Worm (Caenorhabditis elegans) whole organism, L4 larva: ENCODE measurements around the gene Y22D7AL.10.

Experiments used
- F49E8.2 ChIP-seq: sonication (generic microtip); optimal IDR thresholded peaks from 2 replicates; lab custom pipeline; 2016; ENCODE audit warnings: missing compliant biosample characterization, mild to moderate bottlenecking, missing genetic modification characterization, borderline replicate concordance
- T20F7.1 ChIP-seq: fragments of 200-800 bp; sonication (Bioruptor generic); optimal IDR thresholded peaks from 2 replicates; lab custom pipeline; 2018; ENCODE audit warnings: mild to moderate bottlenecking, missing genetic modification characterization, missing compliant biosample characterization
- Y105C5A.15 ChIP-seq: fragments of 200-800 bp; sonication (Bioruptor generic); IDR thresholded peaks from 2 replicates; pipeline ENCODE4 v1.3.6; 2022; ENCODE audit warnings: missing genetic modification characterization, missing compliant biosample characterization
- Y48G9A.11 ChIP-seq: fragments of 200-800 bp; sonication (Bioruptor generic); IDR thresholded peaks from 2 replicates; pipeline ENCODE4 v1.3.6; 2022; ENCODE audit warnings: missing genetic modification reagents, missing genetic modification characterization, missing compliant biosample characterization
- aha-1 ChIP-seq: fragments of 150-350 bp; peaks from one replicate; lab custom pipeline; 2014; ENCODE audit warnings: missing biosample characterization, missing genetic modification characterization
- aly-2 ChIP-seq: sonication (generic microtip); optimal IDR thresholded peaks from 2 replicates; lab custom pipeline; 2018; ENCODE audit warnings: missing biosample characterization, missing genetic modification characterization
- arid-1 ChIP-seq: fragments of 200-800 bp; sonication (Bioruptor generic); conservative IDR thresholded peaks from 2 replicates; pipeline ENCODE4 v1.3.6; 2022; ENCODE audit warnings: missing genetic modification reagents, missing genetic modification characterization, missing compliant biosample characterization
- ceh-20 ChIP-seq: fragments of 200-800 bp; sonication (Bioruptor generic); IDR thresholded peaks from 2 replicates; pipeline ENCODE4 v1.3.6; 2022; ENCODE audit warnings: missing genetic modification reagents, missing genetic modification characterization, missing compliant biosample characterization
- ctbp-1 ChIP-seq: fragments of 200-800 bp; sonication (Bioruptor generic); IDR thresholded peaks from 2 replicates; pipeline ENCODE4 v1.3.6; 2022; ENCODE audit warnings: missing genetic modification reagents, missing genetic modification characterization, missing compliant biosample characterization
- daf-16 ChIP-seq, 3 experiments: sonication (generic microtip); optimal IDR thresholded peaks; 2 replicates each; lab custom pipeline; 2016 to 2017; ENCODE audit warnings: missing genetic modification characterization in 3 of 3, missing genetic modification reagents in 3 of 3, mild to moderate bottlenecking in 2 of 3, missing compliant biosample characterization in 2 of 3, missing biosample characterization in 1 of 3, moderate library complexity in 1 of 3
- daf-19 ChIP-seq: fragments of 200-800 bp; sonication (Bioruptor generic); conservative IDR thresholded peaks from 2 replicates; pipeline ENCODE4 v1.3.6; 2022; ENCODE audit warnings: missing genetic modification characterization, missing compliant biosample characterization
- dmd-6 ChIP-seq: fragments of 200-800 bp; sonication (Bioruptor generic); IDR thresholded peaks from 2 replicates; pipeline ENCODE4 v1.3.6; 2022; ENCODE audit warnings: missing genetic modification reagents, missing genetic modification characterization, missing compliant biosample characterization
- dmd-8 ChIP-seq: fragments of 200-800 bp; sonication (Bioruptor generic); IDR thresholded peaks from 2 replicates; pipeline ENCODE4 v1.3.6; 2022; ENCODE audit warnings: missing genetic modification characterization, missing compliant biosample characterization
- dmd-9 ChIP-seq: fragments of 200-800 bp; sonication (Bioruptor generic); IDR thresholded peaks from 2 replicates; pipeline ENCODE4 v1.3.6; 2022; ENCODE audit warnings: missing genetic modification reagents, missing genetic modification characterization, missing compliant biosample characterization
- duxl-1 ChIP-seq: sonication (generic microtip); optimal IDR thresholded peaks from 2 replicates; lab custom pipeline; 2016; ENCODE audit warnings: mild to moderate bottlenecking, missing genetic modification characterization, moderate library complexity, missing compliant biosample characterization; ENCODE audit not compliant: poor library complexity
- dve-1 ChIP-seq: sonication (generic microtip); optimal IDR thresholded peaks from 2 replicates; lab custom pipeline; 2017; ENCODE audit warnings: antibody characterized with exemption, mild to moderate bottlenecking, missing genetic modification characterization, missing compliant biosample characterization; ENCODE audit not compliant: insufficient read depth
- egl-27 ChIP-seq: sonication (generic microtip); optimal IDR thresholded peaks from 3 replicates; lab custom pipeline; 2017; ENCODE audit warnings: missing biosample characterization, missing genetic modification reagents, missing genetic modification characterization
- egl-43 ChIP-seq: fragments of 200-800 bp; sonication (Bioruptor generic); IDR thresholded peaks from 2 replicates; pipeline ENCODE4 v1.3.6; 2022; ENCODE audit warnings: missing genetic modification reagents, missing genetic modification characterization, missing compliant biosample characterization
- gei-8 ChIP-seq: fragments of 200-800 bp; sonication (Bioruptor generic); optimal IDR thresholded peaks from 2 replicates; lab custom pipeline; 2018; ENCODE audit warnings: mild to moderate bottlenecking, missing genetic modification characterization, missing compliant biosample characterization
- hif-1 ChIP-seq, 2 experiments: sonication (generic microtip); optimal IDR thresholded peaks; 2 replicates each; lab custom pipeline; 2016 to 2017; ENCODE audit warnings: missing compliant biosample characterization in 2 of 2, missing genetic modification characterization in 2 of 2, missing genetic modification reagents in 2 of 2, missing genotype in 2 of 2, mild to moderate bottlenecking in 1 of 2
- hlh-11 ChIP-seq: fragments of 200-800 bp; sonication (Bioruptor generic); optimal IDR thresholded peaks from 2 replicates; lab custom pipeline; 2018; ENCODE audit warnings: mild to moderate bottlenecking, missing genetic modification characterization, missing compliant biosample characterization
- hmg-1.1 ChIP-seq: fragments of 200-800 bp; sonication (Bioruptor generic); IDR thresholded peaks from 2 replicates; pipeline ENCODE4 v1.3.6; 2022; ENCODE audit warnings: missing genetic modification reagents, missing genetic modification characterization, missing compliant biosample characterization
- jun-1 ChIP-seq: fragments of 150-350 bp; optimal IDR thresholded peaks from 2 replicates; lab custom pipeline; 2014; ENCODE audit warnings: missing biosample characterization, missing genetic modification reagents, missing genetic modification characterization
- lin-13 ChIP-seq: fragments of 150-350 bp; optimal IDR thresholded peaks from 2 replicates; lab custom pipeline; 2014; ENCODE audit warnings: missing biosample characterization, missing genetic modification reagents, missing genetic modification characterization
- lin-29 ChIP-seq: fragments of 200-800 bp; sonication (Bioruptor generic); IDR thresholded peaks from 2 replicates; pipeline ENCODE4 v1.3.6; 2022; ENCODE audit warnings: missing genetic modification reagents, missing genetic modification characterization, missing compliant biosample characterization
- lin-38 ChIP-seq: fragments of 200-800 bp; sonication (Bioruptor generic); IDR thresholded peaks from 2 replicates; pipeline ENCODE4 v1.3.6; 2022; ENCODE audit warnings: missing genetic modification reagents, missing genetic modification characterization, missing compliant biosample characterization
- lsy-2 ChIP-seq, 2 experiments: fragments of 150-350 bp in 1 of 2; sonication (generic microtip) in 1 of 2; optimal IDR thresholded peaks; 2 replicates each; lab custom pipeline; 2014 to 2017; ENCODE audit warnings: missing biosample characterization in 2 of 2, missing genetic modification characterization in 2 of 2
- madf-5 ChIP-seq, 2 experiments: fragments of 200-800 bp; sonication (Bioruptor generic); IDR thresholded peaks; 2 replicates each; pipeline ENCODE4 v1.3.6; 2022; ENCODE audit warnings: missing compliant biosample characterization in 2 of 2, missing genetic modification characterization in 2 of 2
- madf-9 ChIP-seq: fragments of 200-800 bp; sonication (Bioruptor generic); conservative IDR thresholded peaks from 2 replicates; pipeline ENCODE4 v1.3.6; 2022; ENCODE audit warnings: missing genetic modification reagents, missing genetic modification characterization, missing compliant biosample characterization
- mdt-29 ChIP-seq: fragments of 200-800 bp; sonication (Bioruptor generic); IDR thresholded peaks from 2 replicates; pipeline ENCODE4 v1.3.6; 2022; ENCODE audit warnings: missing genetic modification reagents, missing genetic modification characterization, missing compliant biosample characterization
- mes-2 ChIP-seq: sonication (generic microtip); optimal IDR thresholded peaks from 2 replicates; lab custom pipeline; 2016; ENCODE audit warnings: missing genotype, mild to moderate bottlenecking, missing genetic modification characterization, missing compliant biosample characterization; ENCODE audit not compliant: poor library complexity, severe bottlenecking
- nhr-10 ChIP-seq: fragments of 150-350 bp; optimal IDR thresholded peaks from 2 replicates; lab custom pipeline; 2014; ENCODE audit warnings: missing biosample characterization, missing genetic modification characterization
- nhr-28 ChIP-seq: fragments of 150-350 bp; optimal IDR thresholded peaks from 2 replicates; lab custom pipeline; 2014; ENCODE audit warnings: missing biosample characterization, missing genetic modification characterization
- nhr-42 ChIP-seq: fragments of 200-800 bp; sonication (Bioruptor generic); IDR thresholded peaks from 2 replicates; pipeline ENCODE4 v1.3.6; 2022; ENCODE audit warnings: missing genetic modification characterization, missing compliant biosample characterization
- nhr-6 ChIP-seq: fragments of 150-350 bp; optimal IDR thresholded peaks from 2 replicates; lab custom pipeline; 2014; ENCODE audit warnings: missing biosample characterization, missing genetic modification characterization
- pha-4 ChIP-seq, 2 experiments: fragments of 150-350 bp in 1 of 2; fragments of 200-800 bp in 1 of 2; sonication (Bioruptor generic) in 1 of 2; IDR thresholded peaks in 1 of 2; optimal IDR thresholded peaks in 1 of 2; 2 replicates each; pipeline versions ENCODE4 v1.3.6 to Lab custom; 2014 to 2022; ENCODE audit warnings: missing genetic modification characterization in 2 of 2, missing genetic modification reagents in 2 of 2, missing biosample characterization in 1 of 2, missing compliant biosample characterization in 1 of 2
- pqm-1 ChIP-seq: sonication (generic microtip); optimal IDR thresholded peaks from 2 replicates; lab custom pipeline; 2017; ENCODE audit warnings: missing biosample characterization, missing genetic modification characterization
- set-16 ChIP-seq: fragments of 200-800 bp; sonication (Bioruptor generic); IDR thresholded peaks from 2 replicates; pipeline ENCODE4 v1.3.6; 2022; ENCODE audit warnings: missing genetic modification reagents, missing genetic modification characterization, missing compliant biosample characterization
- spr-3 ChIP-seq: fragments of 200-800 bp; sonication (Bioruptor generic); optimal IDR thresholded peaks from 2 replicates; lab custom pipeline; 2018; ENCODE audit warnings: mild to moderate bottlenecking, missing genetic modification characterization, missing compliant biosample characterization
- tra-1 ChIP-seq: fragments of 200-800 bp; sonication (Bioruptor generic); IDR thresholded peaks from 2 replicates; pipeline ENCODE4 v1.3.6; 2022; ENCODE audit warnings: missing genetic modification reagents, missing genetic modification characterization, missing compliant biosample characterization
- unc-130 ChIP-seq: sonication (generic microtip); optimal IDR thresholded peaks from 2 replicates; lab custom pipeline; 2016; ENCODE audit warnings: missing genetic modification reagents, missing genetic modification characterization, missing compliant biosample characterization
- unc-39 ChIP-seq: sonication (generic microtip); optimal IDR thresholded peaks from 2 replicates; lab custom pipeline; 2017; ENCODE audit warnings: missing biosample characterization, missing genetic modification characterization
- vab-7 ChIP-seq: fragments of 200-800 bp; sonication (Bioruptor generic); IDR thresholded peaks from 2 replicates; pipeline ENCODE4 v1.3.6; 2022; ENCODE audit warnings: missing genetic modification reagents, missing genetic modification characterization, missing compliant biosample characterization
- zfp-3 ChIP-seq: fragments of 200-800 bp; sonication (Bioruptor generic); conservative IDR thresholded peaks from 2 replicates; pipeline ENCODE4 v1.3.6; 2022; ENCODE audit warnings: missing genetic modification reagents, missing genetic modification characterization, missing compliant biosample characterization
- zip-11 ChIP-seq: fragments of 200-800 bp; sonication (Bioruptor generic); IDR thresholded peaks from 2 replicates; pipeline ENCODE4 v1.3.6; 2022; ENCODE audit warnings: missing genetic modification characterization, missing compliant biosample characterization
- ztf-11 ChIP-seq: fragments of 150-350 bp; optimal IDR thresholded peaks from 2 replicates; lab custom pipeline; 2014; ENCODE audit warnings: missing biosample characterization, missing genetic modification characterization

The Y22D7AL.10 gene

ce11 chrIII:1625660-1626275 is 7.0 kb upstream of the Y22D7AL.10 start (continued):
- TF ChIP-seq dmd-9 (GFP tag; lab: Robert Waterston, UW), result 0 out of 2 replicates have a peak, but pooled peaks have one; percentile 47
- TF ChIP-seq vab-7, result peak; percentile 43; the same call in 1 of the 2 replicates
- TF ChIP-seq egl-27 (tag; lab: Kevin White, UChicago), result no peak
- no peak for TF ChIP-seq gei-8 (GFP tag; lab: Kevin White, UChicago)

- TF ChIP-seq zip-11 (GFP tag; lab: Robert Waterston, UW) (no peak), Y105C5A.15 (GFP tag; lab: Robert Waterston, UW) (no peak), ceh-20 (no peak), daf-19 (GFP tag; lab: Robert Waterston, UW) (no peak), lin-29 (GFP tag; lab: Robert Waterston, UW) (no peak), tra-1 (GFP tag; lab: Robert Waterston, UW) (no peak), daf-16 (GFP tag; optimal IDR thresholded peaks at IDR 0.05; lab: Kevin White, UChicago) (no peak), daf-16 (tag; optimal IDR thresholded peaks at IDR 0.05; lab: Kevin White, UChicago) (peak; percentile 56), zfp-3 (no peak), dmd-9 (GFP tag; lab: Robert Waterston, UW) (no peak), lin-13 (GFP tag; lab: Kevin White, UChicago) (no peak), madf-5 (GFP tag; IDR thresholded peaks at IDR 0.05; lab: Robert Waterston, UW) (no peak), mdt-29 (GFP tag; lab: Robert Waterston, UW) (no peak), pha-4 (GFP tag; IDR thresholded peaks at IDR 0.05; lab: Robert Waterston, UW) (no peak), pha-4 (tag; optimal IDR thresholded peaks at IDR 0.05; lab: Kevin White, UChicago) (no peak), T20F7.1 (no peak), madf-9 (no peak), Y48G9A.11 (GFP tag; lab: Robert Waterston, UW) (no peak), F49E8.2 (tag; lab: Kevin White, UChicago) (no peak), set-16 (no peak), unc-130 (no peak), aly-2 (tag; lab: Kevin White, UChicago) (no peak), lin-38 (GFP tag; lab: Robert Waterston, UW) (peak; percentile 36; the same call in 1 of the 2 replicates), dve-1 (tag; lab: Kevin White, UChicago) (peak; percentile 69), jun-1 (tag; lab: Kevin White, UChicago) (no peak), lsy-2 (tag; optimal IDR thresholded peaks at IDR 0.05; lab: Kevin White, UChicago) (peak in 1 of 2 experiments; percentile 51), nhr-6 (tag; lab: Kevin White, UChicago) (no peak), ctbp-1 (no peak), egl-43 (no peak), nhr-42 (GFP tag; lab: Robert Waterston, UW) (no peak), dmd-6 (GFP tag; lab: Robert Waterston, UW) (peak; percentile 34; the same call in 1 of the 2 replicates), duxl-1 (no peak), dmd-8 (GFP tag; lab: Robert Waterston, UW) (no peak), aha-1 (tag; lab: Kevin White, UChicago) (no peak), hif-1 (tag; optimal IDR thresholded peaks at IDR 0.05; lab: Kevin White, UChicago) (peak in 1 of 2 experiments; percentile 1), mes-2 (tag; lab: Kevin White, UChicago) (peak; percentile 33), arid-1 (no peak), nhr-10 (tag; lab: Kevin White, UChicago) (peak; percentile 87), unc-39 (no peak), hlh-11 (tag; lab: Kevin White, UChicago) (peak; percentile 46), hmg-1.1 (GFP tag; lab: Robert Waterston, UW) (no peak), nhr-28 (tag; lab: Kevin White, UChicago) (peak; percentile 46), ztf-11 (tag; lab: Kevin White, UChicago) (no peak), spr-3 (no peak), pqm-1 (tag; lab: Kevin White, UChicago) (peak; percentile 1)
Observed at ce11 chrIII:1622329-1622728, 3.6 kb upstream of the Y22D7AL.10 start.
